Fruit fly (Drosophila melanogaster) whole organism, embryonic: ENCODE data around the gene Snx27.
A peak's percentile ranks its signal among the peaks of the same experiment; 100 is the strongest.

Experiments
- Antp ChIP-seq: fragments of 200-800 bp; sonication (Bioruptor generic); optimal IDR thresholded peaks from 3 replicates; lab custom pipeline; 2016; ENCODE audit warnings: missing biosample characterization, missing genetic modification characterization
- CG10321 ChIP-seq: fragments of 200-800 bp; sonication (Bioruptor generic); IDR thresholded peaks from 2 replicates; pipeline ENCODE4 v1.3.6; 2022; ENCODE audit warnings: missing biosample characterization, missing genetic modification characterization
- CG16813 ChIP-seq: fragments of 200-800 bp; sonication (Bioruptor generic); IDR thresholded peaks from 3 replicates; pipeline ENCODE4 v1.3.6; 2022; ENCODE audit warnings: missing biosample characterization, missing genetic modification characterization; ENCODE audit not compliant: partially characterized antibody
- CG2875 ChIP-seq: fragments of 200-800 bp; sonication (Bioruptor generic); optimal IDR thresholded peaks from 2 replicates; lab custom pipeline; 2017; ENCODE audit warnings: missing biosample characterization, mild to moderate bottlenecking, missing genetic modification characterization, missing genetic modification reagents
- CG30020 ChIP-seq: fragments of 200-800 bp; optimal IDR thresholded peaks from 2 replicates; lab custom pipeline; 2019; ENCODE audit warnings: missing biosample characterization, mild to moderate bottlenecking, missing genetic modification characterization, moderate library complexity
- CG3065 ChIP-seq: fragments of 200-800 bp; sonication (Bioruptor generic); optimal IDR thresholded peaks from 2 replicates; lab custom pipeline; 2016; ENCODE audit warnings: missing biosample characterization, missing genetic modification characterization
- CG33557 ChIP-seq: fragments of 200-800 bp; sonication (Bioruptor generic); optimal IDR thresholded peaks from 2 replicates; lab custom pipeline; 2019; ENCODE audit warnings: missing biosample characterization, mild to moderate bottlenecking, missing genetic modification characterization, moderate library complexity
- CG6791 ChIP-seq: fragments of 200-800 bp; sonication (Bioruptor generic); IDR thresholded peaks from 3 replicates; pipeline ENCODE4 v1.3.6; 2022; ENCODE audit warnings: missing biosample characterization, missing genetic modification characterization; ENCODE audit not compliant: partially characterized antibody
- CG7745 ChIP-seq: fragments of 200-800 bp; sonication (Bioruptor generic); optimal IDR thresholded peaks from 2 replicates; lab custom pipeline; 2018; ENCODE audit warnings: missing biosample characterization, mild to moderate bottlenecking, missing genetic modification characterization, moderate library complexity
- CG7987 ChIP-seq: fragments of 200-800 bp; sonication (Bioruptor generic); optimal IDR thresholded peaks from 2 replicates; lab custom pipeline; 2018; ENCODE audit warnings: missing biosample characterization, mild to moderate bottlenecking, missing genetic modification characterization, moderate library complexity
- CG8478 ChIP-seq: fragments of >200 bp; optimal IDR thresholded peaks from 2 replicates; lab custom pipeline; 2018
- CG8944 ChIP-seq: fragments of 200-800 bp; sonication (Bioruptor generic); optimal IDR thresholded peaks from 3 replicates; lab custom pipeline; 2016; ENCODE audit warnings: missing biosample characterization, missing genetic modification characterization
- Mrtf ChIP-seq: fragments of 200-800 bp; sonication (Bioruptor generic); IDR thresholded peaks from 3 replicates; pipeline ENCODE4 v1.3.6; 2022; ENCODE audit warnings: missing biosample characterization, missing genetic modification characterization
- Nf-YB ChIP-seq: fragments of 200-800 bp; sonication (Bioruptor generic); optimal IDR thresholded peaks from 3 replicates; lab custom pipeline; 2019; ENCODE audit warnings: missing biosample characterization, mild to moderate bottlenecking, missing genetic modification characterization, moderate library complexity
- Taf1 ChIP-seq: fragments of 200-800 bp; sonication (Bioruptor generic); IDR thresholded peaks from 2 replicates; pipeline ENCODE4 v1.3.6; 2022; ENCODE audit warnings: missing biosample characterization, missing genetic modification characterization
- Trl ChIP-seq, 3 experiments: fragments of >200 bp in 2 of 3; fragments of 200-800 bp in 1 of 3; sonication (Bioruptor generic) in 1 of 3; optimal IDR thresholded peaks; 2 replicates in 1 of 3; 3 replicates in 2 of 3; lab custom pipeline; 2016 to 2017; ENCODE audit warnings: missing biosample characterization in 1 of 3, missing genetic modification characterization in 1 of 3
- al ChIP-seq: fragments of 200-800 bp; sonication (Bioruptor generic); IDR thresholded peaks from 2 replicates; pipeline ENCODE4 v1.3.6; 2022; ENCODE audit warnings: missing biosample characterization, missing genetic modification characterization
- knrl ChIP-seq: fragments of 200-800 bp; sonication (Bioruptor generic); IDR thresholded peaks from 3 replicates; pipeline ENCODE4 v1.3.6; 2022; ENCODE audit warnings: missing biosample characterization, missing genetic modification characterization; ENCODE audit not compliant: partially characterized antibody
- prd ChIP-seq, 3 experiments: fragments of >200 bp in 2 of 3; fragments of 200-800 bp in 1 of 3; sonication (Bioruptor generic) in 1 of 3; optimal IDR thresholded peaks in 2 of 3; IDR thresholded peaks in 1 of 3; 2 replicates in 2 of 3; 3 replicates in 1 of 3; pipeline versions ENCODE4 v1.3.6 to Lab custom; 2017 to 2022; ENCODE audit warnings: missing biosample characterization in 1 of 3, missing genetic modification characterization in 1 of 3
- ranshi ChIP-seq: fragments of 200-800 bp; sonication (Bioruptor generic); IDR thresholded peaks from 2 replicates; pipeline ENCODE4 v1.3.6; 2022; ENCODE audit warnings: missing biosample characterization, missing genetic modification characterization
- sd ChIP-seq: fragments of 200-800 bp; sonication (Bioruptor generic); optimal IDR thresholded peaks from 3 replicates; lab custom pipeline; 2018; ENCODE audit warnings: missing biosample characterization, mild to moderate bottlenecking, missing genetic modification characterization, moderate library complexity
- unc-4 ChIP-seq: fragments of 200-800 bp; sonication (Bioruptor generic); IDR thresholded peaks from 2 replicates; pipeline ENCODE4 v1.3.6; 2022; ENCODE audit warnings: missing biosample characterization, missing genetic modification characterization; ENCODE audit not compliant: partially characterized antibody

Snx27 gene

dm6 chrX:5671537-5672029 lies 66.2 kb downstream of the Snx27 start, which contains the start of gene Rab18 (continued):
- TF ChIP-seq CG7745 (tag; lab: Kevin White, UChicago): no peak
- peak; percentile 22 for TF ChIP-seq CG8944 (GFP tag; lab: Kevin White, UChicago)
- no peak for TF ChIP-seq Taf1 (GFP tag; lab: Robert Waterston, UW)
- no peak for TF ChIP-seq unc-4
- no peak for TF ChIP-seq CG8478 (lab: Kevin White, UChicago)
- TF ChIP-seq Mrtf (GFP tag; lab: Robert Waterston, UW): peak; percentile 15; the same call in 1 of the 3 replicates
- TF ChIP-seq Antp: peak; percentile 37
- TF ChIP-seq Nf-YB: no peak
- no peak for TF ChIP-seq CG7987 (GFP tag; lab: Kevin White, UChicago)
- TF ChIP-seq CG10321 (GFP tag; lab: Robert Waterston, UW): no peak
- peak; percentile 69 for TF ChIP-seq CG6791 (GFP tag; lab: Robert Waterston, UW)
- no peak for TF ChIP-seq Trl (optimal IDR thresholded peaks at IDR 0.05; lab: Kevin White, UChicago)
- peak; percentile 43 for TF ChIP-seq Trl (GFP tag; optimal IDR thresholded peaks at IDR 0.05; lab: Kevin White, UChicago)
- peak; percentile 65 for TF ChIP-seq CG16813 (GFP tag; lab: Robert Waterston, UW)
- TF ChIP-seq CG2875: no peak
- TF ChIP-seq knrl (GFP tag; lab: Robert Waterston, UW): peak; percentile 38; the same call in 1 of the 3 replicates
- no peak for TF ChIP-seq CG3065
- TF ChIP-seq al: peak; percentile 32; the same call in 1 of the 2 replicates
- TF ChIP-seq CG33557 (GFP tag; lab: Kevin White, UChicago): no peak
- TF ChIP-seq sd (tag; lab: Kevin White, UChicago): no peak
- no peak for TF ChIP-seq prd (optimal IDR thresholded peaks at IDR 0.05; lab: Kevin White, UChicago)
- TF ChIP-seq prd (GFP tag; IDR thresholded peaks at IDR 0.05; lab: Robert Waterston, UW): peak; percentile 63; the same call in 1 of the 3 replicates
- TF ChIP-seq CG30020 (tag; lab: Kevin White, UChicago): peak; percentile 11
- peak; percentile 53; the same call in 1 of the 2 replicates for TF ChIP-seq ranshi (GFP tag; lab: Robert Waterston, UW)
